Worm (Caenorhabditis elegans) whole organism, early embryonic: ENCODE measurements around the gene F55G1.6.

Experiments used
- B0310.2 ChIP-seq: sonication (generic microtip); optimal IDR thresholded peaks from 2 replicates; lab custom pipeline; 2016; ENCODE audit warnings: mild to moderate bottlenecking, missing genetic modification characterization, missing compliant biosample characterization
- F13C5.2 ChIP-seq: sonication (generic microtip); optimal IDR thresholded peaks from 2 replicates; lab custom pipeline; 2017; ENCODE audit warnings: mild to moderate bottlenecking, missing genetic modification characterization, inconsistent platforms, missing compliant biosample characterization
- aly-1 ChIP-seq: sonication (generic microtip); optimal IDR thresholded peaks from 2 replicates; lab custom pipeline; 2016; ENCODE audit warnings: missing genetic modification characterization, missing compliant biosample characterization
- ama-1 ChIP-seq: fragments of 150-350 bp; optimal IDR thresholded peaks from 2 replicates; lab custom pipeline; 2014
- ceh-13 ChIP-seq: fragments of 200-800 bp; sonication (Bioruptor generic); optimal IDR thresholded peaks from 2 replicates; lab custom pipeline; 2018; ENCODE audit warnings: mild to moderate bottlenecking, missing genetic modification characterization, missing compliant biosample characterization
- ceh-36 ChIP-seq: sonication (generic microtip); optimal IDR thresholded peaks from 2 replicates; lab custom pipeline; 2016; ENCODE audit warnings: missing genetic modification characterization, inconsistent platforms, missing compliant biosample characterization
- ets-7 ChIP-seq: sonication (generic microtip); optimal IDR thresholded peaks from 2 replicates; lab custom pipeline; 2016; ENCODE audit warnings: missing genotype, missing genetic modification characterization, missing compliant biosample characterization
- flt-1 ChIP-seq: fragments of 200-800 bp; sonication (Bioruptor generic); IDR thresholded peaks from 2 replicates; pipeline ENCODE4 v1.3.6; 2022; ENCODE audit warnings: missing genetic modification characterization, missing compliant biosample characterization
- hmbx-1 ChIP-seq: sonication (generic microtip); optimal IDR thresholded peaks from 2 replicates; lab custom pipeline; 2016; ENCODE audit warnings: mild to moderate bottlenecking, missing genetic modification characterization, missing compliant biosample characterization
- hmg-4 ChIP-seq: fragments of 200-800 bp; sonication (Bioruptor generic); optimal IDR thresholded peaks from 2 replicates; lab custom pipeline; 2018; ENCODE audit warnings: mild to moderate bottlenecking, missing genetic modification characterization, missing compliant biosample characterization
- hnd-1 ChIP-seq: sonication (generic microtip); optimal IDR thresholded peaks from 2 replicates; lab custom pipeline; 2016; ENCODE audit warnings: missing genetic modification characterization, missing compliant biosample characterization
- pes-1 ChIP-seq: fragments of 200-800 bp; sonication (Bioruptor generic); IDR thresholded peaks from 2 replicates; pipeline ENCODE4 v1.3.6; 2022; ENCODE audit warnings: missing genetic modification reagents, missing genetic modification characterization, missing compliant biosample characterization
- scrt-1 ChIP-seq: fragments of 200-800 bp; sonication (Bioruptor generic); IDR thresholded peaks from 2 replicates; pipeline ENCODE4 v1.3.6; 2022; ENCODE audit warnings: missing genetic modification characterization, missing compliant biosample characterization
- sea-1 ChIP-seq: fragments of 200-800 bp; sonication (Bioruptor generic); conservative IDR thresholded peaks from 2 replicates; pipeline ENCODE4 v1.3.6; 2022; ENCODE audit warnings: missing genetic modification characterization, missing compliant biosample characterization
- tbx-11 ChIP-seq: fragments of 200-800 bp; sonication (Bioruptor generic); IDR thresholded peaks from 2 replicates; pipeline ENCODE4 v1.3.6; 2022; ENCODE audit warnings: missing genetic modification characterization, missing compliant biosample characterization
- tbx-37 ChIP-seq: fragments of 200-800 bp; sonication (Bioruptor generic); conservative IDR thresholded peaks from 2 replicates; pipeline ENCODE4 v1.3.6; 2022; ENCODE audit warnings: missing genetic modification reagents, missing genetic modification characterization, missing compliant biosample characterization
- tra-4 ChIP-seq: sonication (generic microtip); optimal IDR thresholded peaks from 2 replicates; lab custom pipeline; 2017; ENCODE audit warnings: missing genetic modification characterization, missing compliant biosample characterization

The F55G1.6 gene

DNA sequence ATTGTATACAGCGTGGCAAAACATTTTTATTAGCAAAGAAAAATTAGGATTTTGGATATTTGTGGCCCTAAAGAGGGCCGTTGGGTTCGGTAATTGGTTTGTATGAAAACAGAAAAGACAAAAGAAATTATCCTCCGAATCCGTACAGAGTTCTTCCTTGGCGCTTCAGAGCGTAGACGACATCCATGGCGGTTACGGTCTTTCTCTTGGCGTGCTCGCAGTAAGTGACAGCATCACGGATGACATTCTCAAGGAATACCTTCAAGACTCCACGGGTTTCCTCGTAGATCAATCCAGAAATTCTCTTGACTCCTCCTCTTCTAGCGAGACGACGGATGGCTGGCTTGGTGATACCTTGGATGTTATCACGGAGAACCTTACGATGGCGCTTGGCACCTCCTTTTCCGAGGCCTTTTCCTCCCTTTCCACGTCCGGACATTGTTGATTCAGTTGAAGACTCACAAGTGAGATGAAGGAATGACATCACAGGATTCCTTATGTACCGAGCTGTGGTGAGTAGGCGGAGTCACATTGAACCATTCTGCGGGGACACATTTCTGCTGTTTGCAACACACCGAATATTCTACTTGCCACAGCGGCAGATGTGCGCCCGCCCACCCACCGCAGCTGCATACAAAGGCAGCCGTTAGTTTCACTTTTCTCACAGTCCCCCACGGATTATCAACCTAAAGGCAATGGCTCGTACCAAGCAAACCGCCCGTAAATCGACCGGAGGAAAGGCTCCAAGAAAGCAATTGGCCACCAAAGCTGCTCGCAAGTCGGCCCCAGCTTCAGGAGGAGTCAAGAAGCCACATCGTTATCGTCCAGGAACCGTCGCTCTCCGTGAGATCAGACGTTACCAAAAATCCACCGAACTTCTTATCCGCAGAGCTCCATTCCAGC, 14.5 kb downstream of the F55G1.6 start, which contains the start of the genes his-60 and his-59:
Gene his-60 (minus strand): TSS at position 439 of the 903 bp plus-strand sequence.
Gene his-59 (plus strand): TSS at position 696 of the 903 bp plus-strand sequence.
- TF ChIP-seq aly-1 (tag; lab: Kevin White, UChicago): peak; percentile 98
- TF ChIP-seq tbx-11 (GFP tag; lab: Robert Waterston, UW): no peak; the same call in 1 of the 2 replicates
- peak; percentile 67 for TF ChIP-seq B0310.2 (tag; lab: Kevin White, UChicago)
- TF ChIP-seq F13C5.2 (tag; lab: Kevin White, UChicago): peak; percentile 47
- TF ChIP-seq ets-7: no peak
- peak; percentile 58 for TF ChIP-seq flt-1 (GFP tag; lab: Robert Waterston, UW)
- TF ChIP-seq pes-1 (GFP tag; lab: Robert Waterston, UW): peak; percentile 84
- no peak for TF ChIP-seq hnd-1 (tag; lab: Kevin White, UChicago)
- 0 out of 2 replicates have a peak, but pooled peaks have one; percentile 45 for TF ChIP-seq scrt-1 (GFP tag; lab: Robert Waterston, UW)
- peak; percentile 70 for TF ChIP-seq hmbx-1 (tag; lab: Kevin White, UChicago)
- TF ChIP-seq tbx-37: no peak
- peak; percentile 79 for TF ChIP-seq sea-1
- TF ChIP-seq ama-1 (lab: Kevin White, UChicago): peak; percentile 98
- peak; percentile 76 for TF ChIP-seq tra-4 (tag; lab: Kevin White, UChicago)
- TF ChIP-seq ceh-13: peak; percentile 45
- TF ChIP-seq hmg-4: peak; percentile 56
- peak; percentile 77 for TF ChIP-seq ceh-36 (tag; lab: Kevin White, UChicago)

DNA sequence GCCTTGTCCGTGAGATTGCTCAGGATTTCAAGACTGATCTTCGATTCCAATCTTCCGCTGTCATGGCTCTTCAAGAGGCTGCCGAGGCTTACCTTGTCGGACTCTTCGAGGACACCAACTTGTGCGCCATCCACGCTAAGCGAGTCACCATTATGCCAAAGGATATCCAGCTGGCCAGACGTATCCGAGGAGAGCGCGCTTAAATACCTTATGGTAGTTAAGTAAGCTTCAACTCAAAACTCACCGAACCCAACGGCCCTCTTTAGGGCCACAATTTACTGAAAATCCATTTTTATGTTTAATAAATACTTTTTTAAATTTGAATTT, 15.1 kb downstream of the F55G1.6 start:
- TF ChIP-seq tra-4 (tag; lab: Kevin White, UChicago) (no peak), ceh-36 (tag; lab: Kevin White, UChicago) (no peak), F13C5.2 (tag; lab: Kevin White, UChicago) (no peak), ama-1 (lab: Kevin White, UChicago) (peak; percentile 93), scrt-1 (GFP tag; lab: Robert Waterston, UW) (no peak), aly-1 (tag; lab: Kevin White, UChicago) (peak; percentile 99), sea-1 (no peak), hmbx-1 (tag; lab: Kevin White, UChicago) (no peak), B0310.2 (tag; lab: Kevin White, UChicago) (no peak), ceh-13 (no peak), pes-1 (GFP tag; lab: Robert Waterston, UW) (peak; percentile 56; the same call in 1 of the 2 replicates), tbx-37 (no peak), hnd-1 (tag; lab: Kevin White, UChicago) (no peak), tbx-11 (GFP tag; lab: Robert Waterston, UW) (peak; percentile 23; the same call in 1 of the 2 replicates)

DNA sequence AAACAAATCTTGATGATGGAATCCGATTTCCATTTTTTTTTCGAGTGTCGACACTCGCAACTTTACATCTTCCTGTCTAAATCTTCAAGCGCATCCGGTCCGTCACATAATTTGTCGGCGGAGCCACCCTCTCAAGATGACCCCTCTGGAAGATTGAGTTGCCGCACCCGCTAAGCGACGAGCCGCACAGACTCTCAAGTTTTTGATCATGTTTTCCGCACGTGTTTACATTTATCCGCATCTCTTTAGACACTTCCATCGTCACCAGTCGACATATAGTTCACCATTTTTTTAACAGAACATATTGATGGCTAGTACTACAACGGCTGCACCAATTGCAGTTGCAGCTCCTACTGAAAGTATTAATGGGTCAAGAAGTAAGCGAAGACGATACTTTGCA, 18.1 kb downstream of the F55G1.6 start, which contains the start of gene F55G1.1:
Gene F55G1.1 (plus strand): TSS at position 301 of the 400 bp plus-strand sequence.
- TF ChIP-seq aly-1 (tag; lab: Kevin White, UChicago) (no peak), sea-1 (no peak), pes-1 (GFP tag; lab: Robert Waterston, UW) (no peak), ets-7 (no peak), hmbx-1 (tag; lab: Kevin White, UChicago) (no peak), hmg-4 (no peak), scrt-1 (GFP tag; lab: Robert Waterston, UW) (no peak), ama-1 (lab: Kevin White, UChicago) (no peak), tbx-37 (no peak), flt-1 (GFP tag; lab: Robert Waterston, UW) (no peak), tbx-11 (GFP tag; lab: Robert Waterston, UW) (no peak), B0310.2 (tag; lab: Kevin White, UChicago) (no peak), hnd-1 (tag; lab: Kevin White, UChicago) (no peak), ceh-13 (no peak), ceh-36 (tag; lab: Kevin White, UChicago) (no peak)

DNA sequence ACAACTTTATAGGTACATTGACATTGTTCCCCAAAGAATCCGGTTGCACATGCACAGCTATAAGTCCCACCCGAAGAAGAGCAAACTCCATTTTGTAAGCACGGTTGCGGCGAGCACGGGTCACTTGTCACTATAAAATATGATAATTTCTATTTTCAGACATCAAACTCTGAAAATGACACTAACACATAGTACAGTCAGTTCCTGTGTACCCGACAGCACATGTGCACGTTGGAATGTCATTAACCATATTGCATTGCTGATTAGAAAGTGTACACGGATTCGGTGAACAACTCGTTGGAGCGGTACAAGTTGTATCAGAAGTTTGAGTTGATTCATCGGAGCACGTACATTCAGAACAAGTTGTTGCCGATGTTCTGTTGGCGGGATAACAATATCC, 23.9 kb downstream of the F55G1.6 start:
- TF ChIP-seq F13C5.2 (tag; lab: Kevin White, UChicago): no peak
- TF ChIP-seq ama-1 (lab: Kevin White, UChicago): no peak
- no peak for TF ChIP-seq pes-1 (GFP tag; lab: Robert Waterston, UW)
- TF ChIP-seq hmbx-1 (tag; lab: Kevin White, UChicago): no peak

DNA sequence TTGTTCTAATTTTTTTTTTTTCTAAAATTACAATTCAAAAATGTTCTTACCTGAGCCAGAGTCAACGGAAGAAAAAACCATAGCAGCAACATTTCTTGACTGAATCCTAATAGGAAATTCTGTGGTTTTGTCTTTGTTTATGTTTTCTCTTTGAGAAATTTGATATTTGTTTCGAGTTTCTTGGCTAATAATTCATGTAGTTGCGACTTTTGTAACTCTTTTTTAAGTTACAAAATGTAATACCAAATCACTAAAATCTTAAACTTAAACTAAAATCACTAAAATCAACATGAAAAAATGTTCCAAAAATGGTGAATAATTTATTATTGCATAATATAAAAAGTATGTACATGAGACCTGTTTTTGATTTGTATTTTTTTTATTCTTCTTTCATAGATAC, 24.4 kb downstream of the F55G1.6 start, which contains the start of gene egas-4:
Gene egas-4 (minus strand): TSS at position 101 of the 400 bp plus-strand sequence.
- no peak for TF ChIP-seq hmbx-1 (tag; lab: Kevin White, UChicago)
- no peak for TF ChIP-seq hnd-1 (tag; lab: Kevin White, UChicago)
- TF ChIP-seq ceh-13: no peak
- TF ChIP-seq hmg-4: no peak
- no peak for TF ChIP-seq sea-1
- TF ChIP-seq ama-1 (lab: Kevin White, UChicago): no peak

DNA sequence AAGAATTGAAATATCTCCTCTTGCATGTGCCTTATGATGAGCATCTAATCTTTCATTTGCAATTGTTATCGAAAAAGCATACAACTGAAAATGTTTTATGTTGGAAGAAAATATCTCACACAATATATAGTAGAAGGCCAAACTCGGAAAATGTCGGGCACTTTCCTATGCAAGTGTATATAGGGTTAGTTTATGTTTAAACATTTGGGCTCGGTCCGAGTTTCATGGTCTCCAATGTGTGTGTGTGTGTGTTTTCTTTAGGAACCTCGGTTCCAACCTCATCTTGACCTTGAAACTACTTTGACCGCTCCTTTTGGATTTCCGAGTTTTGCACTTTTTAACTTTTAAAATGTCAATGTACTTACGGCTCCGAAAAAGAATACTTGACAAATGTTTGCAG, 26.0 kb downstream of the F55G1.6 start:
- TF ChIP-seq scrt-1 (GFP tag; lab: Robert Waterston, UW) (no peak), tbx-37 (no peak), ama-1 (lab: Kevin White, UChicago) (no peak), aly-1 (tag; lab: Kevin White, UChicago) (no peak), F13C5.2 (tag; lab: Kevin White, UChicago) (no peak), hmg-4 (no peak), sea-1 (no peak), B0310.2 (tag; lab: Kevin White, UChicago) (no peak), ets-7 (no peak), tbx-11 (GFP tag; lab: Robert Waterston, UW) (no peak), pes-1 (GFP tag; lab: Robert Waterston, UW) (no peak), hnd-1 (tag; lab: Kevin White, UChicago) (no peak)

DNA sequence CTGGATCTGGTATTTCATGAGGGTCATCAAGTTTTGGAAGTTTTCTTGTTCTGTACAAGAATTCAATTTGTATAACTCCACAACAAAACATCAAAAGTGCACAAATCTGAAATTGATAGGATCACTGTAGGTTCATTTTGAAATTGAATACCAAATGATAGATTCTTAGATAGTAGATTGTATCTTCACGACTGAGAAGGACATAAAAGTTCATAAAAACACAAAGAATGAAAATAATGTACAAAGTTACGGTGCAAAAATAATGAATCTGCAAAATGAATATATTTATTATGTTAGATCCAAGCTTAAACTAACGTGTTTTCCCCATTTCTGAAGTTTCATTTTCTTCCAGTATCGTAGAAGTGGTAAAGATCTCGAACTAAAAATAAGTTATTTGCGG, 27.6 kb downstream of the F55G1.6 start:
- no peak for TF ChIP-seq hmg-4
- TF ChIP-seq scrt-1 (GFP tag; lab: Robert Waterston, UW): no peak
